Worm (Caenorhabditis elegans) whole organism, L4 larva: ENCODE data around the gene T21H3.1.

Experiments
- F10B5.3 ChIP-seq: sonication (generic microtip); optimal IDR thresholded peaks from 2 replicates; lab custom pipeline; 2016; ENCODE audit warnings: mild to moderate bottlenecking, missing genetic modification characterization, missing compliant biosample characterization
- F37D6.2 ChIP-seq: sonication (generic microtip); optimal IDR thresholded peaks from 2 replicates; lab custom pipeline; 2016; ENCODE audit warnings: mild to moderate bottlenecking, missing genetic modification characterization, missing compliant biosample characterization
- F44E2.7 ChIP-seq: fragments of 200-800 bp; sonication (Bioruptor generic); IDR thresholded peaks from 2 replicates; pipeline ENCODE4 v2.1.2; 2022; ENCODE audit warnings: missing genetic modification characterization, missing compliant biosample characterization
- R02D3.7 ChIP-seq: fragments of 150-350 bp; sonication (generic microtip); optimal IDR thresholded peaks from 3 replicates; lab custom pipeline; 2014; ENCODE audit warnings: missing biosample characterization, missing genetic modification characterization
- T20F7.1 ChIP-seq: fragments of 200-800 bp; sonication (Bioruptor generic); optimal IDR thresholded peaks from 2 replicates; lab custom pipeline; 2018; ENCODE audit warnings: mild to moderate bottlenecking, missing genetic modification characterization, missing compliant biosample characterization
- T26A8.4 ChIP-seq: fragments of 200-800 bp; sonication (Bioruptor generic); IDR thresholded peaks from 2 replicates; pipeline ENCODE4 v1.3.6; 2022; ENCODE audit warnings: missing genetic modification characterization, missing compliant biosample characterization
- Y48G9A.11 ChIP-seq: fragments of 200-800 bp; sonication (Bioruptor generic); IDR thresholded peaks from 2 replicates; pipeline ENCODE4 v1.3.6; 2022; ENCODE audit warnings: missing genetic modification reagents, missing genetic modification characterization, missing compliant biosample characterization
- ZK546.5 ChIP-seq, 2 experiments: sonication (generic microtip); optimal IDR thresholded peaks; 2 replicates each; lab custom pipeline; 2017; ENCODE audit warnings: missing biosample characterization in 2 of 2, missing genetic modification characterization in 2 of 2
- aha-1 ChIP-seq: fragments of 150-350 bp; peaks from one replicate; lab custom pipeline; 2014; ENCODE audit warnings: missing biosample characterization, missing genetic modification characterization
- aly-2 ChIP-seq: sonication (generic microtip); optimal IDR thresholded peaks from 2 replicates; lab custom pipeline; 2018; ENCODE audit warnings: missing biosample characterization, missing genetic modification characterization
- ama-1 ChIP-seq: fragments of 150-350 bp; optimal IDR thresholded peaks from 2 replicates; lab custom pipeline; 2014; ENCODE audit warnings: inconsistent platforms, mixed read lengths
- attf-4 ChIP-seq: sonication (generic microtip); optimal IDR thresholded peaks from 3 replicates; lab custom pipeline; 2017; ENCODE audit warnings: missing biosample characterization, missing genetic modification characterization
- ceh-20 ChIP-seq: fragments of 200-800 bp; sonication (Bioruptor generic); IDR thresholded peaks from 2 replicates; pipeline ENCODE4 v1.3.6; 2022; ENCODE audit warnings: missing genetic modification reagents, missing genetic modification characterization, missing compliant biosample characterization
- ceh-32 ChIP-seq: sonication (generic microtip); optimal IDR thresholded peaks from 2 replicates; lab custom pipeline; 2016; ENCODE audit warnings: mild to moderate bottlenecking, missing genetic modification characterization, missing compliant biosample characterization; ENCODE audit not compliant: poor library complexity
- ceh-44 ChIP-seq: fragments of 200-800 bp; sonication (Bioruptor generic); IDR thresholded peaks from 2 replicates; pipeline ENCODE4 v1.3.6; 2022; ENCODE audit warnings: missing genetic modification reagents, missing genetic modification characterization, missing compliant biosample characterization
- ceh-62 ChIP-seq: sonication (generic microtip); optimal IDR thresholded peaks from 2 replicates; lab custom pipeline; 2017; ENCODE audit warnings: missing biosample characterization, missing genetic modification characterization
- ceh-82 ChIP-seq: sonication (generic microtip); optimal IDR thresholded peaks from 2 replicates; lab custom pipeline; 2017; ENCODE audit warnings: missing biosample characterization, missing genetic modification characterization
- ctbp-1 ChIP-seq: fragments of 200-800 bp; sonication (Bioruptor generic); IDR thresholded peaks from 2 replicates; pipeline ENCODE4 v1.3.6; 2022; ENCODE audit warnings: missing genetic modification reagents, missing genetic modification characterization, missing compliant biosample characterization
- daf-16 ChIP-seq, 3 experiments: sonication (generic microtip); optimal IDR thresholded peaks; 2 replicates each; lab custom pipeline; 2016 to 2017; ENCODE audit warnings: missing genetic modification characterization in 3 of 3, missing genetic modification reagents in 3 of 3, mild to moderate bottlenecking in 2 of 3, missing compliant biosample characterization in 2 of 3, missing biosample characterization in 1 of 3, moderate library complexity in 1 of 3
- daf-19 ChIP-seq: fragments of 200-800 bp; sonication (Bioruptor generic); conservative IDR thresholded peaks from 2 replicates; pipeline ENCODE4 v1.3.6; 2022; ENCODE audit warnings: missing genetic modification characterization, missing compliant biosample characterization
- daf-8 ChIP-seq: fragments of 200-800 bp; sonication (Bioruptor generic); IDR thresholded peaks from 2 replicates; pipeline ENCODE4 v1.3.6; 2022; ENCODE audit warnings: missing genetic modification characterization, missing compliant biosample characterization
- duxl-1 ChIP-seq: sonication (generic microtip); optimal IDR thresholded peaks from 2 replicates; lab custom pipeline; 2016; ENCODE audit warnings: mild to moderate bottlenecking, missing genetic modification characterization, moderate library complexity, missing compliant biosample characterization; ENCODE audit not compliant: poor library complexity
- egl-27 ChIP-seq: sonication (generic microtip); optimal IDR thresholded peaks from 3 replicates; lab custom pipeline; 2017; ENCODE audit warnings: missing biosample characterization, missing genetic modification reagents, missing genetic modification characterization
- hif-1 ChIP-seq, 2 experiments: sonication (generic microtip); optimal IDR thresholded peaks; 2 replicates each; lab custom pipeline; 2016 to 2017; ENCODE audit warnings: missing compliant biosample characterization in 2 of 2, missing genetic modification characterization in 2 of 2, missing genetic modification reagents in 2 of 2, missing genotype in 2 of 2, mild to moderate bottlenecking in 1 of 2
- jun-1 ChIP-seq: fragments of 150-350 bp; optimal IDR thresholded peaks from 2 replicates; lab custom pipeline; 2014; ENCODE audit warnings: missing biosample characterization, missing genetic modification reagents, missing genetic modification characterization
- lim-7 ChIP-seq: fragments of 200-800 bp; sonication (Bioruptor generic); IDR thresholded peaks from 2 replicates; pipeline ENCODE4 v1.3.6; 2022; ENCODE audit warnings: missing genetic modification characterization, missing compliant biosample characterization
- lin-1 ChIP-seq: fragments of 200-800 bp; sonication (Bioruptor generic); IDR thresholded peaks from 2 replicates; pipeline ENCODE4 v1.3.6; 2022; ENCODE audit warnings: missing genetic modification reagents, missing genetic modification characterization, missing compliant biosample characterization
- lin-13 ChIP-seq: fragments of 150-350 bp; optimal IDR thresholded peaks from 2 replicates; lab custom pipeline; 2014; ENCODE audit warnings: missing biosample characterization, missing genetic modification reagents, missing genetic modification characterization
- lin-29 ChIP-seq: fragments of 200-800 bp; sonication (Bioruptor generic); IDR thresholded peaks from 2 replicates; pipeline ENCODE4 v1.3.6; 2022; ENCODE audit warnings: missing genetic modification reagents, missing genetic modification characterization, missing compliant biosample characterization
- lin-38 ChIP-seq: fragments of 200-800 bp; sonication (Bioruptor generic); IDR thresholded peaks from 2 replicates; pipeline ENCODE4 v1.3.6; 2022; ENCODE audit warnings: missing genetic modification reagents, missing genetic modification characterization, missing compliant biosample characterization
- lin-39 ChIP-seq: fragments of 150-350 bp; optimal IDR thresholded peaks from 2 replicates; lab custom pipeline; 2014; ENCODE audit warnings: missing biosample characterization, missing genetic modification reagents, missing genetic modification characterization
- lsy-2 ChIP-seq, 2 experiments: fragments of 150-350 bp in 1 of 2; sonication (generic microtip) in 1 of 2; optimal IDR thresholded peaks; 2 replicates each; lab custom pipeline; 2014 to 2017; ENCODE audit warnings: missing biosample characterization in 2 of 2, missing genetic modification characterization in 2 of 2
- madf-5 ChIP-seq, 2 experiments: fragments of 200-800 bp; sonication (Bioruptor generic); IDR thresholded peaks; 2 replicates each; pipeline ENCODE4 v1.3.6; 2022; ENCODE audit warnings: missing compliant biosample characterization in 2 of 2, missing genetic modification characterization in 2 of 2
- mep-1 ChIP-seq: fragments of 150-350 bp; sonication (generic microtip); optimal IDR thresholded peaks from 3 replicates; lab custom pipeline; 2014; ENCODE audit warnings: missing biosample characterization, missing genetic modification characterization
- mxl-3 ChIP-seq: fragments of 200-800 bp; sonication (Bioruptor generic); optimal IDR thresholded peaks from 2 replicates; lab custom pipeline; 2018; ENCODE audit warnings: mild to moderate bottlenecking, missing genetic modification characterization, missing compliant biosample characterization
- nhr-102 ChIP-seq: sonication (generic microtip); optimal IDR thresholded peaks from 2 replicates; lab custom pipeline; 2016; ENCODE audit warnings: mild to moderate bottlenecking, missing genetic modification characterization, moderate library complexity, missing compliant biosample characterization
- nhr-111 ChIP-seq: fragments of 200-800 bp; sonication (Bioruptor generic); optimal IDR thresholded peaks from 2 replicates; lab custom pipeline; 2018; ENCODE audit warnings: mild to moderate bottlenecking, missing genetic modification characterization, missing compliant biosample characterization
- nhr-42 ChIP-seq: fragments of 200-800 bp; sonication (Bioruptor generic); IDR thresholded peaks from 2 replicates; pipeline ENCODE4 v1.3.6; 2022; ENCODE audit warnings: missing genetic modification characterization, missing compliant biosample characterization
- nhr-6 ChIP-seq: fragments of 150-350 bp; optimal IDR thresholded peaks from 2 replicates; lab custom pipeline; 2014; ENCODE audit warnings: missing biosample characterization, missing genetic modification characterization
- nhr-76 ChIP-seq: fragments of 150-350 bp; optimal IDR thresholded peaks from 2 replicates; lab custom pipeline; 2014; ENCODE audit warnings: missing biosample characterization, missing genetic modification characterization
- nhr-77 ChIP-seq: fragments of 150-350 bp; optimal IDR thresholded peaks from 2 replicates; lab custom pipeline; 2014; ENCODE audit warnings: missing biosample characterization, missing genetic modification characterization
- set-16 ChIP-seq: fragments of 200-800 bp; sonication (Bioruptor generic); IDR thresholded peaks from 2 replicates; pipeline ENCODE4 v1.3.6; 2022; ENCODE audit warnings: missing genetic modification reagents, missing genetic modification characterization, missing compliant biosample characterization
- snpc-1.2 ChIP-seq: fragments of 200-800 bp; sonication (Bioruptor generic); IDR thresholded peaks from 2 replicates; pipeline ENCODE4 v1.3.6; 2022; ENCODE audit warnings: missing genetic modification reagents, missing genetic modification characterization, missing compliant biosample characterization
- snpc-4 ChIP-seq: fragments of 150-350 bp; optimal IDR thresholded peaks from 2 replicates; lab custom pipeline; 2014; ENCODE audit warnings: missing biosample characterization, missing genetic modification characterization
- spr-1 ChIP-seq: sonication (generic microtip); optimal IDR thresholded peaks from 2 replicates; lab custom pipeline; 2016; ENCODE audit warnings: mild to moderate bottlenecking, missing genetic modification characterization, missing compliant biosample characterization
- spr-3 ChIP-seq: fragments of 200-800 bp; sonication (Bioruptor generic); optimal IDR thresholded peaks from 2 replicates; lab custom pipeline; 2018; ENCODE audit warnings: mild to moderate bottlenecking, missing genetic modification characterization, missing compliant biosample characterization
- unc-130 ChIP-seq: sonication (generic microtip); optimal IDR thresholded peaks from 2 replicates; lab custom pipeline; 2016; ENCODE audit warnings: missing genetic modification reagents, missing genetic modification characterization, missing compliant biosample characterization
- unc-62 ChIP-seq, 3 experiments: fragments of 150-350 bp in 1 of 3; sonication (generic microtip); optimal IDR thresholded peaks in 2 of 3; peaks in 1 of 3; 1 replicate in 1 of 3; 2 replicates in 2 of 3; lab custom pipeline; 2014 to 2017; ENCODE audit warnings: missing biosample characterization in 3 of 3, missing genetic modification characterization in 3 of 3, missing genetic modification reagents in 3 of 3, missing genotype in 1 of 3
- zfp-2 ChIP-seq: sonication (generic microtip); optimal IDR thresholded peaks from 2 replicates; lab custom pipeline; 2016; ENCODE audit warnings: mild to moderate bottlenecking, missing genetic modification characterization, missing compliant biosample characterization
- zfp-3 ChIP-seq: fragments of 200-800 bp; sonication (Bioruptor generic); conservative IDR thresholded peaks from 2 replicates; pipeline ENCODE4 v1.3.6; 2022; ENCODE audit warnings: missing genetic modification reagents, missing genetic modification characterization, missing compliant biosample characterization
- zip-11 ChIP-seq: fragments of 200-800 bp; sonication (Bioruptor generic); IDR thresholded peaks from 2 replicates; pipeline ENCODE4 v1.3.6; 2022; ENCODE audit warnings: missing genetic modification characterization, missing compliant biosample characterization

T21H3.1 gene

DNA sequence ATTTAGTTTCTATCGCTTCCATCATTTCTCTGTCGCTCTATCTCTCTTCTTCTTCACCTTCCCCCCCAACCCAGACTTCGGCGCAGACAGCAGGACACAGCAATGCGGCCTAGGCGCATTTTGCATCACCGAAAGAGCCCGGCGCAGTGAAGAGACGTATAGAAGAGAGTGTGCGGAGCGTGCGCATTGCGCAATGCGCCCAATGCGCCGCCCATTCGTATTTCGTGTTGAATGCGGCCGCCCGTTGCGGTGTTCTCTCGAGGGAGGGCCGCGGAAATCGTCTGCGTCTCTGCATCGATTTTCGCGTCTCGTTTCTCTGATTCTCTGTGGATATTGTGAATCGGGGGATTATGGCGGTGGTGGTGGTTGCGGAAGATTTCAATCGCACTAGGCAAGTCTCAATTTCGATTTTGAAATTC is 25.2 kb upstream of the T21H3.1 start (continued):
- TF ChIP-seq nhr-111: no peak
- TF ChIP-seq Y48G9A.11 (GFP tag; lab: Robert Waterston, UW): no peak
- peak; percentile 39 to 77; a peak in 1 of 4 replicates for TF ChIP-seq madf-5 (GFP tag; IDR thresholded peaks at IDR 0.05; lab: Robert Waterston, UW)
- no peak for TF ChIP-seq ceh-82 (tag; lab: Kevin White, UChicago)
- TF ChIP-seq T26A8.4 (GFP tag; lab: Robert Waterston, UW): peak; percentile 99
- TF ChIP-seq ceh-20 (GFP tag; lab: Robert Waterston, UW): peak; percentile 99
- TF ChIP-seq lin-13: peak; percentile 98
- TF ChIP-seq daf-16 (GFP tag; optimal IDR thresholded peaks at IDR 0.05; lab: Kevin White, UChicago): peak; percentile 93 to 98
- TF ChIP-seq daf-16 (tag; optimal IDR thresholded peaks at IDR 0.05; lab: Kevin White, UChicago): peak; percentile 80
- TF ChIP-seq ama-1 (lab: Kevin White, UChicago): peak; percentile 1
- no peak for TF ChIP-seq egl-27 (tag; lab: Kevin White, UChicago)
- peak; percentile 45 to 100 for TF ChIP-seq unc-62 (GFP tag; optimal IDR thresholded peaks at IDR 0.05 in 1 of 2; lab: Kevin White, UChicago)
- TF ChIP-seq unc-62 (tag; optimal IDR thresholded peaks at IDR 0.05; lab: Kevin White, UChicago): no peak
- peak; percentile 99 for TF ChIP-seq aha-1
- peak; percentile 99 for TF ChIP-seq zfp-3 (GFP tag; lab: Robert Waterston, UW)
- TF ChIP-seq T20F7.1 (GFP tag; lab: Kevin White, UChicago): peak; percentile 95
- peak; percentile 89 for TF ChIP-seq ceh-32
- peak; percentile 42 for TF ChIP-seq nhr-76 (tag; lab: Kevin White, UChicago)
- TF ChIP-seq daf-19 (GFP tag; lab: Robert Waterston, UW): no peak
- TF ChIP-seq lin-29 (GFP tag; lab: Robert Waterston, UW): peak; percentile 93
- TF ChIP-seq spr-3 (GFP tag; lab: Kevin White, UChicago): peak; percentile 96
- TF ChIP-seq unc-130: peak; percentile 44
- TF ChIP-seq spr-1 (tag; lab: Kevin White, UChicago): peak; percentile 96
- peak; percentile 57 for TF ChIP-seq lim-7 (GFP tag; lab: Robert Waterston, UW)
- TF ChIP-seq ZK546.5 (tag; optimal IDR thresholded peaks at IDR 0.05; lab: Kevin White, UChicago): peak in 1 of 2 experiments; percentile 75
- TF ChIP-seq duxl-1 (tag; lab: Kevin White, UChicago): peak; percentile 91
- peak; percentile 63; the same call in 1 of the 2 replicates for TF ChIP-seq F44E2.7 (GFP tag; lab: Robert Waterston, UW)
- peak; percentile 100 for TF ChIP-seq set-16 (GFP tag; lab: Robert Waterston, UW)
- peak; percentile 99 for TF ChIP-seq ctbp-1 (GFP tag; lab: Robert Waterston, UW)
- TF ChIP-seq attf-4 (tag; lab: Kevin White, UChicago): no peak
- peak; percentile 86 for TF ChIP-seq zfp-2 (tag; lab: Kevin White, UChicago)
- TF ChIP-seq R02D3.7 (tag; lab: Kevin White, UChicago): no peak
- TF ChIP-seq snpc-1.2 (GFP tag; lab: Robert Waterston, UW): peak; percentile 59
- TF ChIP-seq nhr-102 (tag; lab: Kevin White, UChicago): peak; percentile 98
- TF ChIP-seq lin-39 (tag; lab: Kevin White, UChicago): peak; percentile 3
- peak; percentile 93 to 95 for TF ChIP-seq lsy-2 (tag; optimal IDR thresholded peaks at IDR 0.05; lab: Kevin White, UChicago)
- TF ChIP-seq nhr-77 (tag; lab: Kevin White, UChicago): peak; percentile 97
- no peak for TF ChIP-seq zip-11 (GFP tag; lab: Robert Waterston, UW)
- peak; percentile 90 for TF ChIP-seq nhr-6
- peak; percentile 99 for TF ChIP-seq mep-1 (tag; lab: Kevin White, UChicago)
- peak; percentile 98 for TF ChIP-seq F37D6.2 (tag; lab: Kevin White, UChicago)
- TF ChIP-seq jun-1: peak; percentile 96
- TF ChIP-seq nhr-42 (GFP tag; lab: Robert Waterston, UW): peak; percentile 97
- TF ChIP-seq lin-38 (GFP tag; lab: Robert Waterston, UW): peak; percentile 91
- TF ChIP-seq mxl-3: peak; percentile 98
- TF ChIP-seq ceh-44: peak; percentile 53
- TF ChIP-seq lin-1 (GFP tag; lab: Robert Waterston, UW): peak; percentile 97
- peak; percentile 96 for TF ChIP-seq daf-8 (GFP tag; lab: Robert Waterston, UW)
- peak; percentile 92 for TF ChIP-seq F10B5.3 (tag; lab: Kevin White, UChicago)
- no peak for TF ChIP-seq aly-2 (tag; lab: Kevin White, UChicago)
- TF ChIP-seq hif-1 (tag; optimal IDR thresholded peaks at IDR 0.05; lab: Kevin White, UChicago): peak; percentile 93 to 95
- no peak for TF ChIP-seq ceh-62
- TF ChIP-seq snpc-4 (tag; lab: Kevin White, UChicago): no peak
